Fruit fly (Drosophila melanogaster) whole organism, pupa: Measurements from ENCODE around the gene CG8564.

Experiments used
- CG10348 ChIP-seq: fragments of 200-800 bp; sonication (Bioruptor generic); IDR thresholded peaks from 2 replicates; pipeline ENCODE4 v1.3.6; 2022; ENCODE audit warnings: missing biosample characterization, missing genetic modification characterization
- CG12605 ChIP-seq: fragments of 200-800 bp; sonication (Bioruptor generic); IDR thresholded peaks from 2 replicates; pipeline ENCODE4 v1.3.6; 2022; ENCODE audit warnings: missing biosample characterization, missing genetic modification characterization
- CG13204 ChIP-seq: fragments of 200-800 bp; sonication (Bioruptor generic); optimal IDR thresholded peaks from 2 replicates; lab custom pipeline; 2018; ENCODE audit warnings: missing biosample characterization, mild to moderate bottlenecking, missing genetic modification characterization, moderate library complexity
- CG14655 ChIP-seq: fragments of 200-800 bp; sonication (Bioruptor generic); optimal IDR thresholded peaks from 3 replicates; lab custom pipeline; 2017; ENCODE audit warnings: mild to moderate bottlenecking, missing biosample characterization, missing genetic modification reagents, missing genetic modification characterization
- CG15710 ChIP-seq: fragments of 200-800 bp; sonication (Bioruptor generic); optimal IDR thresholded peaks from 2 replicates; lab custom pipeline; 2018; ENCODE audit warnings: missing biosample characterization, mild to moderate bottlenecking, missing genetic modification characterization, moderate library complexity
- CG17806 ChIP-seq: fragments of 200-800 bp; sonication (Bioruptor generic); optimal IDR thresholded peaks from 2 replicates; lab custom pipeline; 2018; ENCODE audit warnings: missing biosample characterization, mild to moderate bottlenecking, missing genetic modification characterization, moderate library complexity
- CG32121 ChIP-seq: fragments of 200-800 bp; sonication (Bioruptor generic); IDR thresholded peaks from 2 replicates; pipeline ENCODE4 v1.3.6; 2022; ENCODE audit warnings: missing biosample characterization, missing genetic modification characterization
- CG34367 ChIP-seq: fragments of 200-800 bp; sonication (Bioruptor generic); optimal IDR thresholded peaks from 2 replicates; lab custom pipeline; 2018; ENCODE audit warnings: missing biosample characterization, mild to moderate bottlenecking, missing genetic modification characterization
- CG4496 ChIP-seq: fragments of 200-800 bp; sonication (Bioruptor generic); IDR thresholded peaks from 3 replicates; pipeline ENCODE4 v1.3.6; 2022; ENCODE audit warnings: missing biosample characterization, missing genetic modification characterization
- CG8159 ChIP-seq: fragments of 200-800 bp; sonication (Bioruptor generic); optimal IDR thresholded peaks from 3 replicates; lab custom pipeline; 2018; ENCODE audit warnings: missing biosample characterization, mild to moderate bottlenecking, missing genetic modification characterization, moderate library complexity
- CG8301 ChIP-seq: fragments of 200-800 bp; sonication (Bioruptor generic); optimal IDR thresholded peaks from 2 replicates; lab custom pipeline; 2018; ENCODE audit warnings: missing biosample characterization, mild to moderate bottlenecking, missing genetic modification characterization
- CG9948 ChIP-seq: fragments of 200-800 bp; sonication (Bioruptor generic); optimal IDR thresholded peaks from 2 replicates; lab custom pipeline; 2018; ENCODE audit warnings: missing biosample characterization, mild to moderate bottlenecking, missing genetic modification characterization, moderate library complexity
- D1 ChIP-seq: fragments of 200-800 bp; sonication (Bioruptor generic); optimal IDR thresholded peaks from 2 replicates; lab custom pipeline; 2018; ENCODE audit warnings: missing biosample characterization, mild to moderate bottlenecking, missing genetic modification characterization, moderate library complexity
- EcR ChIP-seq: fragments of 200-800 bp; sonication (Bioruptor generic); optimal IDR thresholded peaks from 3 replicates; lab custom pipeline; 2019; ENCODE audit warnings: missing biosample characterization, missing genetic modification characterization, mild to moderate bottlenecking, moderate library complexity, missing genetic modification reagents
- Ets98B ChIP-seq: fragments of 200-800 bp; sonication (Bioruptor generic); IDR thresholded peaks from 2 replicates; pipeline ENCODE4 v1.3.6; 2022; ENCODE audit warnings: missing biosample characterization, missing genetic modification characterization
- Pif1A ChIP-seq: fragments of 200-800 bp; sonication (Bioruptor generic); optimal IDR thresholded peaks from 3 replicates; lab custom pipeline; 2016; ENCODE audit warnings: missing biosample characterization, missing genetic modification characterization
- Pif1B ChIP-seq: fragments of 200-800 bp; sonication (Bioruptor generic); optimal IDR thresholded peaks from 3 replicates; lab custom pipeline; 2016; ENCODE audit warnings: missing biosample characterization, missing genetic modification characterization
- Snoo ChIP-seq: fragments of 200-800 bp; sonication (Bioruptor generic); optimal IDR thresholded peaks from 3 replicates; lab custom pipeline; 2017; ENCODE audit warnings: missing biosample characterization, mild to moderate bottlenecking, missing genetic modification characterization, inconsistent platforms
- fd96Ca ChIP-seq: fragments of 200-800 bp; sonication (Bioruptor generic); IDR thresholded peaks from 3 replicates; pipeline ENCODE4 v1.3.6; 2022; ENCODE audit warnings: missing biosample characterization, missing genetic modification characterization
- gl ChIP-seq: fragments of 200-800 bp; sonication (Bioruptor generic); optimal IDR thresholded peaks from 2 replicates; lab custom pipeline; 2018; ENCODE audit warnings: missing biosample characterization, mild to moderate bottlenecking, missing genetic modification characterization
- rn ChIP-seq: fragments of 200-800 bp; sonication (Bioruptor generic); IDR thresholded peaks from 2 replicates; pipeline ENCODE4 v1.3.6; 2022; ENCODE audit warnings: missing biosample characterization, missing genetic modification characterization

The CG8564 gene

DNA sequence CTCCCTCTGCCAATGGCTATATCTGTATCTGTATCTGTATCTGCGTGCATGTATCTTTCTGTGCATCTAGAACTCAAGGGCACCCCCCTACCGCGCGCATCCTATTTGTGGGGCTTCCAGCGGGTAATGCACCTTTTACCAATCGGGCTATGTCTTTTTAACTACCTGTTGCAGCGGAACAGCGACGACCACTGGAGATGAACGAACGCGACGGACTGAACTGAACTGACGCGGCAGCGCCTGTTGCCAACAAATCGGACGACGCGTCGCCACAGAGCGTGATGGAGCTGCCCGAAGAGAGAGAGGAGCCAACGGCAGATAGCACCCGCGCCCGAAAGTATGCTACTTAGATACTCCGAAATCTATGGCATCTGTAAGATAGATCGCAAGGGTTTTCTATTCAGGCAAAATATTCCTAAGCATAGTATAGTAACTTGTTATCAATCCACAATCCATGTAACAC, 42.7 kb downstream of the CG8564 start, which contains the start of gene Cln7:
TSS of gene Cln7 (minus strand) at position 219 of the 463 bp plus-strand sequence.
- TF ChIP-seq Ets98B (GFP tag; lab: Robert Waterston, UW) = peak; percentile 89
- TF ChIP-seq Pif1A (GFP tag; lab: Kevin White, UChicago) = no peak
- TF ChIP-seq fd96Ca = peak; percentile 76
- peak; percentile 82 for TF ChIP-seq CG13204 (GFP tag; lab: Kevin White, UChicago)
- TF ChIP-seq CG17806 = no peak
- TF ChIP-seq CG34367 = no peak
- peak; percentile 78 for TF ChIP-seq CG12605 (GFP tag; lab: Robert Waterston, UW)
- TF ChIP-seq CG15710 (tag; lab: Kevin White, UChicago) = peak; percentile 26
- no peak for TF ChIP-seq CG8301 (tag; lab: Kevin White, UChicago)
- TF ChIP-seq CG14655 = no peak
- no peak for TF ChIP-seq rn (GFP tag; lab: Robert Waterston, UW)
- TF ChIP-seq CG10348 (GFP tag; lab: Robert Waterston, UW) = no peak
- peak; percentile 81 for TF ChIP-seq gl (tag; lab: Kevin White, UChicago)
- peak; percentile 80 for TF ChIP-seq CG32121 (GFP tag; lab: Robert Waterston, UW)
- TF ChIP-seq EcR (GFP tag; lab: Kevin White, UChicago) = peak; percentile 99
- peak; percentile 66 for TF ChIP-seq Pif1B (GFP tag; lab: Kevin White, UChicago)
- TF ChIP-seq CG8159 (tag; lab: Kevin White, UChicago) = peak; percentile 51
- peak; percentile 62 for TF ChIP-seq Snoo (tag; lab: Kevin White, UChicago)
- no peak for TF ChIP-seq D1 (tag; lab: Kevin White, UChicago)
- TF ChIP-seq CG9948 = no peak
- peak; percentile 80 for TF ChIP-seq CG4496

DNA sequence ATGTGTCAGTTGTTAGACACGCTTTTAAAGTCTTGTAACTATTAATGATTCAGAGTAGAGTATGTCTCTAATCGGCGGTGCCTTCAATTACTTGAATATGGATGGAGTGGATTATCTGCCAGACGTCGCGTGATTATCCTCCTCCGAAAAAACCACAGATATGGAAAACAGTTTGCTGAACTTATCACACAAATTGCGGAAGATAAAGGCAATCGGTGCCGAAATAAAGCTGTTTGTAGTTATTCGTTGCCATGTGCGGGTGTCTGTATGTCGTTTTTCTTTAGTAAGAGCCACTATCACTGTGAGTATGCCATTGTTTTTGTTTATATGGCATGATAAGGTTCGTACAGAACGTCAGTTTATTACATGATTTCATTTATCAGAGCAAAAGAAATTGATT, 43.7 kb downstream of the CG8564 start:
- TF ChIP-seq CG32121 (GFP tag; lab: Robert Waterston, UW) (no peak), CG9948 (no peak), Pif1B (GFP tag; lab: Kevin White, UChicago) (no peak), Pif1A (GFP tag; lab: Kevin White, UChicago) (no peak), CG10348 (GFP tag; lab: Robert Waterston, UW) (no peak), CG4496 (no peak), gl (tag; lab: Kevin White, UChicago) (no peak), CG13204 (GFP tag; lab: Kevin White, UChicago) (no peak), CG8301 (tag; lab: Kevin White, UChicago) (no peak), CG34367 (no peak), CG17806 (no peak), fd96Ca (no peak), CG14655 (no peak), Snoo (tag; lab: Kevin White, UChicago) (no peak)

DNA sequence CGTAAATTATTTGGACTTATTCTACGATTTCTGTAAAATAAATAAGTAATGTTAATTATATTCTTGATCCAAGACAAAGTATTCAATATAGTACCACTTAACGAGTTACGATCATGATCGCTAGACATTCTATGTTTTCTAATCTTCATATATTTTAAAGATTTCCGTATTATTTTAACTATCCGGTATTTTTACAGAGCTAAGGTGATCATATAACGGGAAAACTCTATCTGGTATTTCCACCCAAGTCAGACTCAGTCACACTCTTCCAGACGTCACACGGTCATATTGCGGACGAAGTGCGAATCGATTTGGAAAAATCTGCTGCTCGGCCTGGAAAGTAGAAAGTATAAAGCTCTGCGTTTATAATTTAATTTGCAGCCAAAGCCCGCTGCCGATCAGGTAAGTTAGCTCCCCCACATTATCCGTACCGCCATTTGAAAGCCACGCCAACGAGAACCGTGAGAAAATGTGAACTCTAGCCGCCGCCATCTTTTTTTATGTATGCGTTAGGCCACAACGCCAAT, 48.4 kb downstream of the CG8564 start, which contains the start of the genes lark and eco:
TSS of gene lark (plus strand) at position 51 of the 527 bp plus-strand sequence.
TSS of gene eco (minus strand) at position 125 of the 527 bp plus-strand sequence.
- peak; percentile 18 for TF ChIP-seq EcR (GFP tag; lab: Kevin White, UChicago)
- TF ChIP-seq gl (tag; lab: Kevin White, UChicago) = peak; percentile 28
- TF ChIP-seq CG12605 (GFP tag; lab: Robert Waterston, UW) = no peak
- TF ChIP-seq Snoo (tag; lab: Kevin White, UChicago) = no peak
- TF ChIP-seq CG4496 = 0 out of 3 replicates have a peak, but pooled peaks have one; percentile 9
- peak; percentile 14 for TF ChIP-seq CG34367
- TF ChIP-seq Ets98B (GFP tag; lab: Robert Waterston, UW) = no peak
- no peak for TF ChIP-seq CG10348 (GFP tag; lab: Robert Waterston, UW)
- TF ChIP-seq CG14655 = no peak

DNA sequence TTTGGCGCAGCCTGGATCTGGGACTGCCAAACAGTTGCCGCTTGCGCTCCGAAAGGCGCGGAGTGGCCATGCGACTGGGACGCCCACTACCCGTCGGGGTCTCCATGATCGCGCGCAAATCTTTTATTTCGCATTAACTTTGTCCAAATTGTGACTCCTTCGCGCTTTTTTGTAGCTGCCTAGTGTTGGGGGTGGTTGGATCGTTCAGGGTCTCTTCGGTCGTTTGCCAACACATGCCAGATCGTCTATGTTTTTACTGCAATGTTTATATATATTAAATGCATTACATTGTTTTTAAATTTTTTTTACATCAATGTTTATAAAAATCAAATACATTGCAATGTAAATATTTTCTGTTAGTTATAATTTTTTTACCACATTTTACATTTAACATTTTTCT, 48.9 kb downstream of the CG8564 start:
- TF ChIP-seq Pif1A (GFP tag; lab: Kevin White, UChicago) (no peak), gl (tag; lab: Kevin White, UChicago) (no peak), D1 (tag; lab: Kevin White, UChicago) (no peak), rn (GFP tag; lab: Robert Waterston, UW) (no peak), CG32121 (GFP tag; lab: Robert Waterston, UW) (no peak), Ets98B (GFP tag; lab: Robert Waterston, UW) (no peak), fd96Ca (no peak), CG34367 (no peak), CG4496 (no peak), EcR (GFP tag; lab: Kevin White, UChicago) (no peak)
